Fruit fly (Drosophila melanogaster): ENCODE measurements around the gene cas.

- TF ChIP-seq CG32121 (GFP tag; IDR thresholded peaks at IDR 0.05) (peak; percentile 88), CG8159 (tag; optimal IDR thresholded peaks at IDR 0.05) (peak; percentile 88), CG10348 (GFP tag; IDR thresholded peaks at IDR 0.05) (peak; percentile 79; the same call in 1 of the 2 replicates), CG9948 (tag; optimal IDR thresholded peaks at IDR 0.05) (peak; percentile 89), CG4496 (GFP tag; IDR thresholded peaks at IDR 0.05) (peak; percentile 90), CG14655 (GFP tag; optimal IDR thresholded peaks at IDR 0.05) (no peak), EcR (GFP tag; optimal IDR thresholded peaks at IDR 0.05) (no peak), CG17806 (tag; optimal IDR thresholded peaks at IDR 0.05) (peak; percentile 86), CG13204 (GFP tag; optimal IDR thresholded peaks at IDR 0.05) (no peak), rn (GFP tag; IDR thresholded peaks at IDR 0.05) (peak; percentile 83), CG8301 (tag; optimal IDR thresholded peaks at IDR 0.05) (peak; percentile 86), CG15710 (tag; optimal IDR thresholded peaks at IDR 0.05) (peak; percentile 92), fd96Ca (GFP tag; IDR thresholded peaks at IDR 0.05) (peak; percentile 93)
Measured at dm6 chr3R:5668928-5669739, 47.5 kb downstream of the cas start, which contains the start of the genes Xe7 and Atg17.

Data from whole organism, pupa.